Worm (Caenorhabditis elegans): ENCODE data around the gene F19G12.9.

DNA sequence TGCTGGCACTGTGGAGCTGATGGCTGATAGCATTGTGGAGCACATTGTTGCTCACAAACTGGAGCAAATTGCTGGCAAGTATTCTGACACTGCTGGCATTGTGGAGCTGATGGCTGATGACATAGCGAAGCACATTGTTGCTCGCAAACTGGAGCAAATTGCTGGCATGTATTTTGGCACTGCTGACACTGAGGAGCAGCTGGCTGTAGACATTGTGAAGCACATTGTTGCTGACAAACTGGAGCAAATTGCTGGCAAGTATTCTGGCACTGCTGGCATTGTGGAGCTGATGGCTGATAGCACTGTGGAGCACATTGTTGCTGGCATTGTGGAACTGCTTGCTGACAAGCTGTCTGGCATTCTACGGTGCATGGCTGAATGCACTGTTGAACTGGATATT, 9.8 kb upstream of the F19G12.9 start:
- TF ChIP-seq flt-1 (GFP tag; IDR thresholded peaks at IDR 0.05) (no peak), ztf-23 (GFP tag; IDR thresholded peaks at IDR 0.05) (no peak), T22C8.4 (GFP tag; IDR thresholded peaks at IDR 0.05) (no peak), cog-1 (tag; optimal IDR thresholded peaks at IDR 0.05) (no peak), med-1 (GFP tag; optimal IDR thresholded peaks at IDR 0.05; ENCODE audit: insufficient read depth) (no peak), ref-1 (GFP tag; conservative IDR thresholded peaks at IDR 0.05) (no peak), ztf-29 (GFP tag; IDR thresholded peaks at IDR 0.05) (no peak)

All from whole organism, midembryonic.